Worm (Caenorhabditis elegans) whole organism, young adult: ENCODE measurements around the gene T05B4.13.

Experiments used
- D2030.7 ChIP-seq: fragments of 200-800 bp; sonication (Bioruptor generic); IDR thresholded peaks from 2 replicates; pipeline ENCODE4 v1.3.6; 2022; ENCODE audit warnings: missing genetic modification reagents, missing genetic modification characterization, missing compliant biosample characterization
- F10E7.11 ChIP-seq: sonication (generic microtip); optimal IDR thresholded peaks from 2 replicates; lab custom pipeline; 2017; ENCODE audit warnings: mild to moderate bottlenecking, missing genetic modification characterization, moderate library complexity, missing compliant biosample characterization
- F33H1.4 ChIP-seq: fragments of 200-800 bp; sonication (Bioruptor generic); IDR thresholded peaks from 2 replicates; pipeline ENCODE4 v1.3.6; 2022; ENCODE audit warnings: missing genetic modification reagents, missing genetic modification characterization, missing compliant biosample characterization
- F52B5.7 ChIP-seq: sonication (generic microtip); optimal IDR thresholded peaks from 2 replicates; lab custom pipeline; 2016; ENCODE audit warnings: mild to moderate bottlenecking, missing genetic modification characterization, missing compliant biosample characterization
- K12H6.12 ChIP-seq: fragments of 200-800 bp; sonication (Bioruptor generic); optimal IDR thresholded peaks from 2 replicates; lab custom pipeline; 2018; ENCODE audit warnings: mild to moderate bottlenecking, missing genetic modification characterization, missing compliant biosample characterization
- athp-1 ChIP-seq: sonication (generic microtip); optimal IDR thresholded peaks from 2 replicates; lab custom pipeline; 2017; ENCODE audit warnings: mild to moderate bottlenecking, missing genetic modification characterization, missing compliant biosample characterization
- ccch-3 ChIP-seq: fragments of 200-800 bp; sonication (Bioruptor generic); optimal IDR thresholded peaks from 2 replicates; lab custom pipeline; 2018; ENCODE audit warnings: mild to moderate bottlenecking, missing genetic modification characterization, missing compliant biosample characterization
- dpl-1 ChIP-seq: fragments of 150-350 bp; optimal IDR thresholded peaks from 2 replicates; lab custom pipeline; 2014; ENCODE audit warnings: missing biosample characterization, missing genetic modification reagents, missing genetic modification characterization
- hmg-20 ChIP-seq: fragments of 200-800 bp; sonication (Bioruptor generic); IDR thresholded peaks from 2 replicates; pipeline ENCODE4 v1.3.6; 2022; ENCODE audit warnings: missing genetic modification reagents, missing genetic modification characterization, missing compliant biosample characterization
- lir-1 ChIP-seq: fragments of 200-800 bp; sonication (Bioruptor generic); conservative IDR thresholded peaks from 2 replicates; pipeline ENCODE4 v1.3.6; 2022; ENCODE audit warnings: missing genetic modification reagents, missing genetic modification characterization, missing compliant biosample characterization
- madf-6 ChIP-seq: fragments of 200-800 bp; sonication (Bioruptor generic); IDR thresholded peaks from 2 replicates; pipeline ENCODE4 v1.3.6; 2022; ENCODE audit warnings: missing genetic modification reagents, missing genetic modification characterization, missing compliant biosample characterization
- sea-2 ChIP-seq: fragments of 200-800 bp; sonication (Bioruptor generic); IDR thresholded peaks from 2 replicates; pipeline ENCODE4 v1.3.6; 2022; ENCODE audit warnings: missing genetic modification characterization, missing compliant biosample characterization

DNA sequence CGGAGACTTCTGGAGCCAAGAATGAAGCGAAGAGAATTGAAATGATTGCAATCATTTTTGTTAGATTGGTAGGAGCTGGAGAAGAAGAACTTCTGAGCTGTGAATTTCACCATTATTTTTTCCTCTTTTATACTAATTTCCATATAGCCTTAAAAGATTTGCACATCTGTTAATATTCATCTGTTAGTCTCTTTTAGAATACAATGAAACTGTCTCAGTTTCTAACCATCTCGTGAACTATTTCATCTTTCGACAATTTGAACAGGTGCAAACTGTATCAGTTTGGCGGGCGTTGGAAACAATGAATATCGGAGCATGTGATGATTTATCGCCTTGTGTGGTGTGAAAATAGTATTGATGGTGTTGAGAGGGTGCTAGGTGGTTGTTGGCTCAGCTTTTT is 4.9 kb downstream of the T05B4.13 start, which contains the start of gene phat-5:
- TF ChIP-seq dpl-1 (GFP tag; lab: Kevin White, UChicago) = no peak
- no peak for TF ChIP-seq F10E7.11 (tag; lab: Kevin White, UChicago)
- TF ChIP-seq F33H1.4 (GFP tag; lab: Robert Waterston, UW) = no peak
- TF ChIP-seq ccch-3 = no peak
- no peak for TF ChIP-seq madf-6 (GFP tag; lab: Robert Waterston, UW)
- no peak for TF ChIP-seq hmg-20 (GFP tag; lab: Robert Waterston, UW)
- TF ChIP-seq sea-2 (GFP tag; lab: Robert Waterston, UW) = no peak
- TF ChIP-seq K12H6.12 = no peak
- no peak for TF ChIP-seq athp-1 (tag; lab: Kevin White, UChicago)
- TF ChIP-seq D2030.7 (GFP tag; lab: Robert Waterston, UW) = no peak
- no peak for TF ChIP-seq F52B5.7
- TF ChIP-seq lir-1 (GFP tag; lab: Robert Waterston, UW) = no peak
